Worm (Caenorhabditis elegans): Measurements from ENCODE around the gene R13D11.1.

R13D11.1 gene

DNA sequence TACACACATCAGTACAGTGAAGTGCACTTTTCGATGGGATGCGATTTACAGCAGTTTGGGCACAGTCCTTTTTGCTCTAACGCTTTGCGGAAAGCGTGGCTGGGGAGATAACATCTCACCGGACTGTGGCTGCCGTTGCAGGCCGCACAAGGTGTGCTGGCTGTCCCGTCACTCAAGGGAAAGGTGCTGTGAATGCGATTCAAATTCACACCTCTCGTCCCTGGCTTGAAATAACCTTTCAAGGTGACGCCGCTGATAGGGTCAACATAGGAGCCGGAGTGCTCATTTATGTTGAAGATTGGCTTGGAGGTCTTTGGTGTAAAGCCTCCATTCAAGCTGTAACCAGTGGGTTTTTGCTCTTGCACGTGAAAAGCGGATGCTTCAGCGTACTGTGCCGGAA lies 23.2 kb upstream of the R13D11.1 start:
- TF ChIP-seq nhr-76 (tag; optimal IDR thresholded peaks at IDR 0.05) (no peak), aha-1 (tag) (peak; percentile 81), daf-16 (GFP tag; optimal IDR thresholded peaks at IDR 0.05) (no peak), daf-16 (tag; optimal IDR thresholded peaks at IDR 0.05) (no peak)

- no peak for TF ChIP-seq ztf-11 (tag; optimal IDR thresholded peaks at IDR 0.05)
- no peak for TF ChIP-seq aly-2 (tag; optimal IDR thresholded peaks at IDR 0.05)
- TF ChIP-seq daf-8 (GFP tag; IDR thresholded peaks at IDR 0.05): no peak
- TF ChIP-seq F26F4.8 (GFP tag; conservative IDR thresholded peaks at IDR 0.05): no peak
- TF ChIP-seq F10B5.3 (tag; optimal IDR thresholded peaks at IDR 0.05): no peak
- TF ChIP-seq nhr-102 (tag; optimal IDR thresholded peaks at IDR 0.05): no peak
- TF ChIP-seq mxl-2 (GFP tag; conservative IDR thresholded peaks at IDR 0.05): no peak
- TF ChIP-seq unc-39 (tag; optimal IDR thresholded peaks at IDR 0.05): no peak
- TF ChIP-seq Y75B8A.6 (GFP tag; IDR thresholded peaks at IDR 0.05): no peak
Observed at ce11 chrV:797241-797640, 20.0 kb upstream of the R13D11.1 start.

- no peak for TF ChIP-seq ceh-44 (GFP tag; IDR thresholded peaks at IDR 0.05)
- TF ChIP-seq nhr-76 (tag; optimal IDR thresholded peaks at IDR 0.05): no peak
- no peak for TF ChIP-seq nhr-42 (GFP tag; IDR thresholded peaks at IDR 0.05)
- no peak for TF ChIP-seq daf-16 (GFP tag; optimal IDR thresholded peaks at IDR 0.05)
- no peak for TF ChIP-seq daf-16 (tag; optimal IDR thresholded peaks at IDR 0.05)
- no peak for TF ChIP-seq rbr-2 (tag; optimal IDR thresholded peaks at IDR 0.05)
- TF ChIP-seq aly-2 (tag; optimal IDR thresholded peaks at IDR 0.05): no peak
- no peak for TF ChIP-seq dmd-9 (GFP tag; IDR thresholded peaks at IDR 0.05)
- no peak for TF ChIP-seq lin-15B (tag; optimal IDR thresholded peaks at IDR 0.05)
- no peak for TF ChIP-seq nhr-102 (tag; optimal IDR thresholded peaks at IDR 0.05)
- no peak for TF ChIP-seq D1046.2 (GFP tag; IDR thresholded peaks at IDR 0.05)
- TF ChIP-seq nhr-25 (tag; optimal IDR thresholded peaks at IDR 0.05; ENCODE audit: borderline replicate concordance, insufficient read depth): no peak
- no peak for TF ChIP-seq ceh-82 (tag; optimal IDR thresholded peaks at IDR 0.05)
- no peak for TF ChIP-seq Y75B8A.6 (GFP tag; IDR thresholded peaks at IDR 0.05)
- no peak for TF ChIP-seq egl-27 (tag; optimal IDR thresholded peaks at IDR 0.05)
- TF ChIP-seq skn-1 (tag; optimal IDR thresholded peaks at IDR 0.05): no peak
- no peak for TF ChIP-seq jun-1 (tag; optimal IDR thresholded peaks at IDR 0.05)
- no peak for TF ChIP-seq mdl-1 (tag; optimal IDR thresholded peaks at IDR 0.05)
Observed at ce11 chrV:800271-800670, 17.0 kb upstream of the R13D11.1 start.

- TF ChIP-seq ama-1 (optimal IDR thresholded peaks at IDR 0.05): no peak
- peak; percentile 94 for TF ChIP-seq aha-1 (tag)
Observed at ce11 chrV:801555-802060, 15.7 kb upstream of the R13D11.1 start.

ce11 chrV:802726-803125 lies 14.6 kb upstream of the R13D11.1 start:
- no peak for TF ChIP-seq nhr-10 (tag; optimal IDR thresholded peaks at IDR 0.05)
- no peak for TF ChIP-seq set-16 (GFP tag; IDR thresholded peaks at IDR 0.05)
- peak; percentile 96 for TF ChIP-seq aha-1 (tag)

- TF ChIP-seq fkh-10 (GFP tag; optimal IDR thresholded peaks at IDR 0.05) (no peak), aha-1 (tag) (peak; percentile 92)
Observed at ce11 chrV:803472-803871, 13.8 kb upstream of the R13D11.1 start.

ce11 chrV:804485-804884 lies 12.8 kb upstream of the R13D11.1 start, which contains the start of gene nhr-270:
nhr-270 (minus strand) TSS chrV:804741.
- TF ChIP-seq cey-2 (tag; optimal IDR thresholded peaks at IDR 0.05; ENCODE audit: borderline replicate concordance, insufficient read depth) (no peak), unc-62 (GFP tag; optimal IDR thresholded peaks at IDR 0.05 in 1 of 2) (peak in 1 of 2 experiments; percentile 91), unc-62 (tag; optimal IDR thresholded peaks at IDR 0.05) (no peak), aha-1 (tag) (peak; percentile 66)

Data from whole organism, L4 larva.